Fruit fly (Drosophila melanogaster): ENCODE measurements around the gene CG33494.

CG33494 gene

DNA sequence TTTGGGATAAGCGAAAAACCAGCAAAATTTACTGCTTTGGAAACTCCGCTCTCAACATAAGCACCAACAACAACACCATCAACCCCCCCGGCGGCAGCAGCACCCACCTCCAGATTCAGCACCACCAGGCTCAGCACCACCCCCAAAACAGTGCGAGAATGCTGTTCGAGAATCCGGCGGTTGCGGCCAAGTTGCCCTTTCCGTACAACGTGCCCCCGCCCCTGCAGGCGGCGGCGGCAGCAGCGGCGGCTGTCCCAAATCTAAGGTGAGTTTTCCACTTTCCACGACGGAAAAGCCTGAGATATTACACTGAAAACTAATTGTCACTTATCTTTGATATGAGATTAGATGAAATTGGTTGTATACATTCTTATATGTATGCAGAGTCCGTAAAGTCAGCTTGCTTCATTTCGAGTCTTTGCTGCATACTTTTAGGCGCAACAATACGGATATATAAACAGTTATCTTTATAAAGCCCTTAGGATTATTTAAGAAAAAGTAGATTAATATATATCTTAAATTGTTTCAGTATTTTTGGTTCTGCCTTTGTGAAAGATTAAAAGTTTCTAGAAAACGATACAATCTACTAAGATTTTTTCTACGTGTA is 24.6 kb upstream of the CG33494 start:
- TF ChIP-seq Hr96 (GFP tag; optimal IDR thresholded peaks at IDR 0.05) (no peak), CG12768 (GFP tag; optimal IDR thresholded peaks at IDR 0.05) (no peak), Mnt (GFP tag; optimal IDR thresholded peaks at IDR 0.05) (no peak), CG7101 (tag; optimal IDR thresholded peaks at IDR 0.05) (no peak), CG33017 (tag; optimal IDR thresholded peaks at IDR 0.05) (no peak), ovo (GFP tag; optimal IDR thresholded peaks at IDR 0.05) (no peak), pad (GFP tag; optimal IDR thresholded peaks at IDR 0.05) (no peak), kay (GFP tag; ENCODE audit: borderline replicate concordance) (no peak), CG5204 (GFP tag; optimal IDR thresholded peaks at IDR 0.05) (no peak), CG7045 (GFP tag; optimal IDR thresholded peaks at IDR 0.05) (no peak), cnc (optimal IDR thresholded peaks at IDR 0.05) (no peak), Clk (GFP tag; optimal IDR thresholded peaks at IDR 0.05) (no peak), Crg-1 (GFP tag; optimal IDR thresholded peaks at IDR 0.05) (no peak), CG14711 (tag; optimal IDR thresholded peaks at IDR 0.05) (no peak), tj (GFP tag; optimal IDR thresholded peaks at IDR 0.05) (no peak), CG1620 (GFP tag; optimal IDR thresholded peaks at IDR 0.05) (no peak), cic (GFP tag; optimal IDR thresholded peaks at IDR 0.05) (no peak)

DNA sequence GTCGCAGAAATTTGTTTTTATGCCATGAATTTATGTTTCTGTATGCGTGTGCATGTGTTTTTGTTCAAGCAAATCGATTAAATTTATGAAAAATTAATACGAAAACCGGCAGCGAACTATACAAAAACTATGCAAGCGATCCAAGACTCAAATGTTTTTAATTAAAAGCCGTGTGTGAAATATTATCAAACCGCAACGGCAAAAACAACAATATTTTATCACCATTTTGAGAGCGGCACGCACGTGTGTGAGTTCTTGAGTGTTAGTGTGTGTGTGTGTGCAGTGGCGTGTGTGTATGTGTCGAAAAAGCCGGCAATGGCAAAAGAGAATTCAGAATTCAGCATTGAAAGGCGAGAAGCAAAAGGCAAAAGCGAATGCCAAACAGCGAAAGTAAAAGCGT is 23.6 kb upstream of the CG33494 start:
- no peak for TF ChIP-seq Hr96 (GFP tag; optimal IDR thresholded peaks at IDR 0.05)
- no peak for TF ChIP-seq CG1620 (GFP tag; optimal IDR thresholded peaks at IDR 0.05)
- no peak for TF ChIP-seq cic (GFP tag; optimal IDR thresholded peaks at IDR 0.05)
- TF ChIP-seq Clk (GFP tag; optimal IDR thresholded peaks at IDR 0.05): no peak
- no peak for TF ChIP-seq CG11617 (GFP tag; optimal IDR thresholded peaks at IDR 0.05)
- no peak for TF ChIP-seq ovo (GFP tag; optimal IDR thresholded peaks at IDR 0.05)
- TF ChIP-seq CG33017 (tag; optimal IDR thresholded peaks at IDR 0.05): no peak
- TF ChIP-seq cnc (optimal IDR thresholded peaks at IDR 0.05): no peak
- no peak for TF ChIP-seq tj (GFP tag; optimal IDR thresholded peaks at IDR 0.05)
- TF ChIP-seq Crg-1 (GFP tag; optimal IDR thresholded peaks at IDR 0.05): no peak
- TF ChIP-seq CG14711 (tag; optimal IDR thresholded peaks at IDR 0.05): no peak
- TF ChIP-seq CG7101 (tag; optimal IDR thresholded peaks at IDR 0.05): no peak
- TF ChIP-seq CG12768 (GFP tag; optimal IDR thresholded peaks at IDR 0.05): no peak
- TF ChIP-seq pad (GFP tag; optimal IDR thresholded peaks at IDR 0.05): no peak
- TF ChIP-seq toe (GFP tag; optimal IDR thresholded peaks at IDR 0.05): no peak

DNA sequence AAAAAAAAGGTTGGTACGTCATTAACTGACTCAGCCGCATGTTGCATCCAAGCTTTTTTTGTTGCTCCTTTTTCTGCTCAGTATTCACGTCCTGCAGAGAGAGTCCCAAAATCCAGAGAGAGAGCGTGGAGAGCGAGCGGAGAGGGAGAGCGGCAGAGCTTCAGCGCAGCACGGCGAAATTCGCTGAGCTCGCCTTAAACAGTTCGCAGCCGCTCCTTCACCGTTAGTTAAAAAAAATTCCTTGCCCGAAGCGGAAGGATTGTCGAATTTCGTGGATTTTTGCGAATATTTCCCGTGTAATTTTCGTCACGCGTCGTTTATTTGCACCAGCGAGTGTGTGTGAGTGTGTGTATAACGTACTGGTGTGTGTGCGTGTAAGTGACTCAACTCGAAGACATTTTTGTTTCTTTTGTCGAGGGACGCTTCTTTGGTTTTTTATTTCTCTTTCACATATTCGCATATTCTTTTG is 23.2 kb upstream of the CG33494 start:
- TF ChIP-seq CG5204 (GFP tag; optimal IDR thresholded peaks at IDR 0.05): no peak
- no peak for TF ChIP-seq CG33017 (tag; optimal IDR thresholded peaks at IDR 0.05)
- no peak for TF ChIP-seq CG1620 (GFP tag; optimal IDR thresholded peaks at IDR 0.05)
- no peak for TF ChIP-seq CG14711 (tag; optimal IDR thresholded peaks at IDR 0.05)
- TF ChIP-seq Crg-1 (GFP tag; optimal IDR thresholded peaks at IDR 0.05): no peak
- no peak for TF ChIP-seq kay (GFP tag; ENCODE audit: borderline replicate concordance)
- no peak for TF ChIP-seq Hr96 (GFP tag; optimal IDR thresholded peaks at IDR 0.05)
- no peak for TF ChIP-seq cic (GFP tag; optimal IDR thresholded peaks at IDR 0.05)
- TF ChIP-seq CG12768 (GFP tag; optimal IDR thresholded peaks at IDR 0.05): peak; percentile 25
- TF ChIP-seq tj (GFP tag; optimal IDR thresholded peaks at IDR 0.05): peak; percentile 54
- TF ChIP-seq CG7101 (tag; optimal IDR thresholded peaks at IDR 0.05): no peak
- no peak for TF ChIP-seq bab1 (GFP tag; optimal IDR thresholded peaks at IDR 0.05)
- no peak for TF ChIP-seq ovo (GFP tag; optimal IDR thresholded peaks at IDR 0.05)
- TF ChIP-seq Mnt (GFP tag; optimal IDR thresholded peaks at IDR 0.05): no peak
- TF ChIP-seq Clk (GFP tag; optimal IDR thresholded peaks at IDR 0.05): no peak
- TF ChIP-seq cnc (optimal IDR thresholded peaks at IDR 0.05): no peak
- no peak for TF ChIP-seq toe (GFP tag; optimal IDR thresholded peaks at IDR 0.05)

DNA sequence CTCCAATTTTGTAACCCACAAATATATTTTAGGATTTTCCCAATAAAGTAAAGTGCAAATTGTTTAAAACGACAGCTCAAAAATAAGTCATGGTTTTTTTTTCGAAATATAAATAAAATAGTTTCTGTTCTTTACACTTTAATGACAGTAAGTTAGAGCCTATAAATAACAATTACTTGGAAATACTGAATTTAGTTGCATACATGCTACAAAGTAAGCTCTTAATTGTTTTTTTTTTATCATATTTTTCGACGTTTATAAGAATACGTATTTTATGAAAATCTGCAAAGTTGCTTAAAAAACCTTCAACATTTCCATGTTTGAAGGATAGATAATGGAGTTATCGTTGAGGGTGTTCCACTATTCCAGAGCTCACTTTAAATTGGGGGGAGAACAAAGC is 22.6 kb upstream of the CG33494 start:
- TF ChIP-seq CG11617 (GFP tag; optimal IDR thresholded peaks at IDR 0.05): no peak
- no peak for TF ChIP-seq CG7101 (tag; optimal IDR thresholded peaks at IDR 0.05)
- TF ChIP-seq tj (GFP tag; optimal IDR thresholded peaks at IDR 0.05): no peak
- TF ChIP-seq CG7045 (GFP tag; optimal IDR thresholded peaks at IDR 0.05): no peak
- TF ChIP-seq cic (GFP tag; optimal IDR thresholded peaks at IDR 0.05): no peak

DNA sequence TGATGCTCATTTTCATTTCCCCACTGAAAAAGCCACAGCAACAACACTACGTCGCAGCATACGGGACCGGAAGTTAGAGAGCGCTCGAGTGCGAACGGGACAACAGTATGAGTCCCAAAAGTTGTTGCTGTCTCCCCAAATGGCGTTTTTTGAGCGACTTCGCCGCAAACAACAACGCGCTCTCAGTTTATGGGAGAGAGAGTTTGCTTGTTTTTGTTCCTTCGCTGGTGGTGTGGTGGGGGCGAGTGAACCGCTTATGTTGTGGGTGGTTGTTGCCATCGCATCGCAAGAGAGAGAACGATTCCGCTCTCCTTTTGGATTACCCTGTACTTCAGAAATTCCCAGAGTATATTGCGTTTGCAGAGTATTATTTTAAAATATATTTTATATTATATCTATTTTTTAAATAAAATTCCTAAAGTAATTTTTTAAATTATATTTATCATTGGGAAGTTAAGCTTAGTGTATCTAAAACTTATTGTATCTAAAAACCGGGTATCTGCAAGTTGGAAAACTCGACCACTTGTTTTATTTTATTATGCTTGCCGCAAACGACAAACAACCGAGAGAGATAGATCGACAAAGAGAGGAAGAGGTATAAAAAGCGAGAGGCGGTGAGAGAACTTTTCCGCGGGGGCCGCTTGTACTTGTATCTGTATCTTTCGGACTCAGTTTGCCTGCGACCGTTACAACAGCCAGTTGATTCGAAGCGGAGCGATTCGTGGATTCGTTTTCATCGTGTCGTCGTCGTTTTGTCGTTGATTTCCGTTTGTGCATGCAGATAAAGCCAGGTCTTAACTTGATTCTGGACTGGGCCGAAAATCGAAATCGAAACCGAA is 20.7 kb upstream of the CG33494 start, which contains the start of gene msi:
msi (plus strand) TSS at position 669 of the 839 bp plus-strand sequence.
- TF ChIP-seq kay (GFP tag; ENCODE audit: borderline replicate concordance) (peak; percentile 23), cnc (optimal IDR thresholded peaks at IDR 0.05) (no peak), ovo (GFP tag; optimal IDR thresholded peaks at IDR 0.05) (peak; percentile 35), CG7101 (tag; optimal IDR thresholded peaks at IDR 0.05) (peak; percentile 95), Crg-1 (GFP tag; optimal IDR thresholded peaks at IDR 0.05) (peak; percentile 19), CG33017 (tag; optimal IDR thresholded peaks at IDR 0.05) (peak; percentile 97), cic (GFP tag; optimal IDR thresholded peaks at IDR 0.05) (peak; percentile 60), toe (GFP tag; optimal IDR thresholded peaks at IDR 0.05) (peak; percentile 15), tj (GFP tag; optimal IDR thresholded peaks at IDR 0.05) (peak; percentile 69), Clk (GFP tag; optimal IDR thresholded peaks at IDR 0.05) (peak; percentile 23), pad (GFP tag; optimal IDR thresholded peaks at IDR 0.05) (peak; percentile 89), Hr96 (GFP tag; optimal IDR thresholded peaks at IDR 0.05) (no peak), CG1620 (GFP tag; optimal IDR thresholded peaks at IDR 0.05) (no peak), CG7045 (GFP tag; optimal IDR thresholded peaks at IDR 0.05) (peak; percentile 92), CG11617 (GFP tag; optimal IDR thresholded peaks at IDR 0.05) (peak; percentile 88), bab1 (GFP tag; optimal IDR thresholded peaks at IDR 0.05) (peak; percentile 89), Mnt (GFP tag; optimal IDR thresholded peaks at IDR 0.05) (no peak), CG14711 (tag; optimal IDR thresholded peaks at IDR 0.05) (peak; percentile 92), CG5204 (GFP tag; optimal IDR thresholded peaks at IDR 0.05) (peak; percentile 31), CG12768 (GFP tag; optimal IDR thresholded peaks at IDR 0.05) (peak; percentile 89)

All from whole organism, adult.